Worm (Caenorhabditis elegans) whole organism, L2 larva: ENCODE data around the gene Y7A5A.6.

Experiments used
- nhr-23 ChIP-seq: fragments of 150-350 bp; optimal IDR thresholded peaks from 2 replicates; lab custom pipeline; 2014; ENCODE audit warnings: missing biosample characterization, missing genetic modification reagents, missing genetic modification characterization
- ztf-11 ChIP-seq: sonication (generic microtip); optimal IDR thresholded peaks from 2 replicates; lab custom pipeline; 2017; ENCODE audit warnings: missing biosample characterization, missing genetic modification characterization

ce11 chrX:15768532-15768931 lies 31.0 kb downstream of the Y7A5A.6 start:
- TF ChIP-seq ztf-11 (tag; lab: Kevin White, UChicago) (no peak), nhr-23 (no peak)
